Worm (Caenorhabditis elegans): Measurements from ENCODE around the gene trxr-2.

- TF ChIP-seq unc-62 (GFP tag; optimal IDR thresholded peaks at IDR 0.05) (no peak), crh-2 (tag; optimal IDR thresholded peaks at IDR 0.05) (peak; percentile 44), egl-27 (tag; optimal IDR thresholded peaks at IDR 0.05) (no peak), nhr-11 (tag; optimal IDR thresholded peaks at IDR 0.05) (no peak), nhr-237 (tag; optimal IDR thresholded peaks at IDR 0.05) (no peak), snpc-4 (tag; optimal IDR thresholded peaks at IDR 0.05) (no peak), unc-55 (GFP tag; optimal IDR thresholded peaks at IDR 0.05) (peak; percentile 83), nhr-25 (tag; optimal IDR thresholded peaks at IDR 0.05) (no peak), ama-1 (optimal IDR thresholded peaks at IDR 0.05) (no peak), elt-1 (tag; optimal IDR thresholded peaks at IDR 0.05) (no peak), aly-2 (tag; optimal IDR thresholded peaks at IDR 0.05) (no peak), mdl-1 (tag; optimal IDR thresholded peaks at IDR 0.05) (no peak), lin-11 (tag; optimal IDR thresholded peaks at IDR 0.05) (no peak)
These were observed 13.8 kb upstream of the trxr-2 start for ce11 chrIII:8899767-8900166.
